Fruit fly (Drosophila melanogaster): Measurements from ENCODE around the gene D19B.

Gene D19B

DNA sequence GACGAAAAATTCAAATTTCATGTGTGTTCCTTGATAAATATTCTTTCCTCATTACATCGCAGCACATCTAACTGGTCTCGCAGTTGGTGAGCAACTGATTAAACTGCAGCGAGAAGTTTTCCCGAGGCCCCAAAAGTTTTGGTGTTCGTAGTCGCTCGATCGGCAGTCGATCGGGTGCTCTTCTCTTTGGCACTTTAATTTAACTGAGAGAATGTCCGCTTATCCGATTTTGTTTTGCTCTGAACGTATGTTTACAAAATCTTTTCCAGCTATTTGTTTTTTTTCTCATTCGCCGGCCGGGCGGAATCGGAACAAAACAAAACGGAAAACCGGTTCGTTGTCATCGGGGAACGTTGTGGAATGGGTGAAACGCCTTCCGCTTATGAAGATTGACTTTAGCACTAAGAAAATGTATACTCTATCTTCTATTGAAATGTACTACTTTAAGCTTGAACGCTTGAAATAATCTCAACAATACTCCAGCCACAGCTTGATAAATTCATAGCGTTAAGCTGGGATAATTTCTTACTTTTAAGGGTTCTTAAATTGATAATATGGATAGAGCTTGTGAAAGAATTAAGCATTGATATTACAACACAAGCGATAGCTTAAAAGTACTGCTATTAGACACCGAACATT lies 33.9 kb upstream of the D19B start:
- TF ChIP-seq CrebA (GFP tag; optimal IDR thresholded peaks at IDR 0.05; ENCODE audit: borderline replicate concordance) (peak; percentile 84), dl (GFP tag; optimal IDR thresholded peaks at IDR 0.05; ENCODE audit: insufficient read depth in 1 of 2, partially characterized antibody in 2 of 2) (peak in 1 of 2 experiments; percentile 23), N (GFP tag; optimal IDR thresholded peaks at IDR 0.05) (no peak), foxo (GFP tag; optimal IDR thresholded peaks at IDR 0.05) (peak in 1 of 2 experiments; percentile 52), fru (GFP tag; optimal IDR thresholded peaks at IDR 0.05) (no peak), psq (GFP tag; optimal IDR thresholded peaks at IDR 0.05) (peak; percentile 84), Rel (GFP tag; optimal IDR thresholded peaks at IDR 0.05) (peak; percentile 57), Rel (tag; optimal IDR thresholded peaks at IDR 0.05) (no peak), sage (GFP tag; optimal IDR thresholded peaks at IDR 0.05) (peak; percentile 75), Abd-B (GFP tag; optimal IDR thresholded peaks at IDR 0.05) (no peak)

- TF ChIP-seq h (GFP tag; optimal IDR thresholded peaks at IDR 0.05): no peak
- no peak for TF ChIP-seq dmrt93B (GFP tag; optimal IDR thresholded peaks at IDR 0.05)
- TF ChIP-seq CG9705 (GFP tag; optimal IDR thresholded peaks at IDR 0.05): no peak
- TF ChIP-seq pan (optimal IDR thresholded peaks at IDR 0.05): no peak
- TF ChIP-seq usp (GFP tag; optimal IDR thresholded peaks at IDR 0.05): no peak
- TF ChIP-seq sv (GFP tag; optimal IDR thresholded peaks at IDR 0.05): no peak
- TF ChIP-seq N (GFP tag; optimal IDR thresholded peaks at IDR 0.05): no peak
- no peak for TF ChIP-seq rgr (GFP tag; optimal IDR thresholded peaks at IDR 0.05)
- TF ChIP-seq Sp1 (GFP tag; optimal IDR thresholded peaks at IDR 0.05): peak; percentile 6
- no peak for TF ChIP-seq jim (GFP tag; optimal IDR thresholded peaks at IDR 0.05)
- no peak for TF ChIP-seq CrebA (GFP tag; optimal IDR thresholded peaks at IDR 0.05; ENCODE audit: borderline replicate concordance)
- TF ChIP-seq Myc (optimal IDR thresholded peaks at IDR 0.05): no peak
- peak; percentile 8 for TF ChIP-seq HLH106 (tag; optimal IDR thresholded peaks at IDR 0.05)
- peak; percentile 22 for TF ChIP-seq Vsx2 (GFP tag; optimal IDR thresholded peaks at IDR 0.05; ENCODE audit: partially characterized antibody)
- no peak for TF ChIP-seq foxo (GFP tag; optimal IDR thresholded peaks at IDR 0.05)
- TF ChIP-seq OdsH (GFP tag; optimal IDR thresholded peaks at IDR 0.05): no peak
- no peak for TF ChIP-seq psq (GFP tag; optimal IDR thresholded peaks at IDR 0.05)
- peak; percentile 52 for TF ChIP-seq Dif (GFP tag; optimal IDR thresholded peaks at IDR 0.05; ENCODE audit: partially characterized antibody)
- TF ChIP-seq dl (GFP tag; optimal IDR thresholded peaks at IDR 0.05; ENCODE audit: insufficient read depth in 1 of 2, partially characterized antibody in 2 of 2): no peak
- TF ChIP-seq Rel (GFP tag; optimal IDR thresholded peaks at IDR 0.05): no peak
- peak; percentile 45 for TF ChIP-seq Rel (tag; optimal IDR thresholded peaks at IDR 0.05)
- TF ChIP-seq Mio (GFP tag; optimal IDR thresholded peaks at IDR 0.05): no peak
- TF ChIP-seq Hr78 (GFP tag; optimal IDR thresholded peaks at IDR 0.05): no peak
- TF ChIP-seq Hr83 (GFP tag; optimal IDR thresholded peaks at IDR 0.05; ENCODE audit: poor library complexity, severe bottlenecking): peak; percentile 16
- no peak for TF ChIP-seq Jra (GFP tag; optimal IDR thresholded peaks at IDR 0.05)
- TF ChIP-seq br (GFP tag; optimal IDR thresholded peaks at IDR 0.05): no peak
- TF ChIP-seq woc (GFP tag; optimal IDR thresholded peaks at IDR 0.05): no peak
- no peak for TF ChIP-seq Abd-B (GFP tag; optimal IDR thresholded peaks at IDR 0.05)
- no peak for TF ChIP-seq Hnf4 (GFP tag; optimal IDR thresholded peaks at IDR 0.05)
- no peak for TF ChIP-seq dsf (GFP tag; optimal IDR thresholded peaks at IDR 0.05; ENCODE audit: borderline replicate concordance)
- TF ChIP-seq ey (GFP tag; optimal IDR thresholded peaks at IDR 0.05): no peak
- no peak for TF ChIP-seq GATAd (GFP tag; optimal IDR thresholded peaks at IDR 0.05)
- no peak for TF ChIP-seq sage (GFP tag; optimal IDR thresholded peaks at IDR 0.05)
- TF ChIP-seq fru (GFP tag; optimal IDR thresholded peaks at IDR 0.05): no peak
- no peak for TF ChIP-seq lola (GFP tag; optimal IDR thresholded peaks at IDR 0.05)
- TF ChIP-seq brk (GFP tag; optimal IDR thresholded peaks at IDR 0.05): no peak
- no peak for TF ChIP-seq Dfd (GFP tag; optimal IDR thresholded peaks at IDR 0.05)
- TF ChIP-seq CG32264 (GFP tag; optimal IDR thresholded peaks at IDR 0.05): no peak
- no peak for TF ChIP-seq tai (GFP tag; optimal IDR thresholded peaks at IDR 0.05)
Observed at dm6 chr3L:6217806-6218205, 33.1 kb upstream of the D19B start, which contains the start of gene LanA. Gene LanA (minus strand): TSS chr3L:6218022.
